Fruit fly (Drosophila melanogaster) whole organism, wandering third instar larva: ENCODE results near the gene vnd.

ENCODE experiments used
- Abd-B ChIP-seq: fragments of >200 bp; optimal IDR thresholded peaks from 2 replicates; lab custom pipeline; 2017; ENCODE audit warnings: missing biosample characterization, missing genetic modification characterization
- CG32264 ChIP-seq: fragments of 200-800 bp; sonication (Bioruptor generic); optimal IDR thresholded peaks from 2 replicates; lab custom pipeline; 2016; ENCODE audit warnings: missing biosample characterization, missing genetic modification characterization
- CG9705 ChIP-seq: fragments of 200-800 bp; sonication (Bioruptor generic); optimal IDR thresholded peaks from 2 replicates; lab custom pipeline; 2018; ENCODE audit warnings: missing biosample characterization, mild to moderate bottlenecking, missing genetic modification characterization
- CrebA ChIP-seq: fragments of 200-800 bp; sonication (Bioruptor generic); optimal IDR thresholded peaks from 2 replicates; lab custom pipeline; 2016; ENCODE audit warnings: missing biosample characterization, mild to moderate bottlenecking, missing genetic modification characterization, borderline replicate concordance
- Dfd ChIP-seq: fragments of >200 bp; optimal IDR thresholded peaks from 2 replicates; lab custom pipeline; 2017; ENCODE audit warnings: missing biosample characterization, missing genetic modification characterization
- Dif ChIP-seq: fragments of 200-275, 200-300 bp; sonication (Bioruptor generic); optimal IDR thresholded peaks from 2 replicates; lab custom pipeline; 2018; ENCODE audit warnings: missing biosample characterization, missing genetic modification characterization; ENCODE audit not compliant: partially characterized antibody
- GATAd ChIP-seq: sonication (Bioruptor generic); optimal IDR thresholded peaks from 2 replicates; lab custom pipeline; 2016; ENCODE audit warnings: missing biosample characterization, missing genetic modification characterization
- HLH106 ChIP-seq: fragments of 200-800 bp; optimal IDR thresholded peaks from 3 replicates; lab custom pipeline; 2019; ENCODE audit warnings: missing biosample characterization, mild to moderate bottlenecking, missing genetic modification characterization, moderate library complexity
- Hnf4 ChIP-seq: fragments of 200-800 bp; sonication (Bioruptor generic); optimal IDR thresholded peaks from 2 replicates; lab custom pipeline; 2016; ENCODE audit warnings: missing biosample characterization, mild to moderate bottlenecking, missing genetic modification characterization
- Hr78 ChIP-seq: fragments of >200 bp; optimal IDR thresholded peaks from 2 replicates; lab custom pipeline; 2017; ENCODE audit warnings: missing biosample characterization, missing genetic modification characterization
- Hr83 ChIP-seq: fragments of 200-300 bp; sonication (Bioruptor generic); optimal IDR thresholded peaks from 2 replicates; lab custom pipeline; 2016; ENCODE audit warnings: missing biosample characterization, mild to moderate bottlenecking, missing genetic modification characterization, moderate library complexity; ENCODE audit not compliant: poor library complexity, severe bottlenecking
- Jra ChIP-seq: sonication (Bioruptor generic); optimal IDR thresholded peaks from 2 replicates; lab custom pipeline; 2016; ENCODE audit warnings: missing biosample characterization, missing genetic modification characterization
- Mio ChIP-seq: sonication (Bioruptor generic); optimal IDR thresholded peaks from 2 replicates; lab custom pipeline; 2016; ENCODE audit warnings: missing biosample characterization, missing genetic modification characterization
- Myc ChIP-seq: fragments of >200 bp; optimal IDR thresholded peaks from 2 replicates; lab custom pipeline; 2017
- N ChIP-seq: fragments of >200 bp; optimal IDR thresholded peaks from 2 replicates; lab custom pipeline; 2018; ENCODE audit warnings: missing biosample characterization, missing external identifiers, missing genetic modification characterization
- OdsH ChIP-seq: fragments of 200-800 bp; sonication (Bioruptor generic); optimal IDR thresholded peaks from 2 replicates; lab custom pipeline; 2016; ENCODE audit warnings: missing biosample characterization, mild to moderate bottlenecking, missing genetic modification characterization
- Rel ChIP-seq, 2 experiments: fragments of 200-800 bp; sonication (Bioruptor generic) in 1 of 2; optimal IDR thresholded peaks; 2 replicates in 1 of 2; 3 replicates in 1 of 2; lab custom pipeline; 2016 to 2019; ENCODE audit warnings: mild to moderate bottlenecking in 2 of 2, missing biosample characterization in 2 of 2, missing genetic modification characterization in 2 of 2, moderate library complexity in 1 of 2
- Sp1 ChIP-seq: fragments of 200-800 bp; sonication (Bioruptor generic); optimal IDR thresholded peaks from 3 replicates; lab custom pipeline; 2019; ENCODE audit warnings: missing biosample characterization, mild to moderate bottlenecking, missing genetic modification characterization, moderate library complexity
- Vsx2 ChIP-seq: fragments of 200-300, 225-300 bp; sonication (Bioruptor generic); optimal IDR thresholded peaks from 2 replicates; lab custom pipeline; 2018; ENCODE audit warnings: missing biosample characterization, missing genetic modification characterization; ENCODE audit not compliant: partially characterized antibody
- br ChIP-seq: fragments of 200-800 bp; sonication (Bioruptor generic); optimal IDR thresholded peaks from 2 replicates; lab custom pipeline; 2016; ENCODE audit warnings: missing biosample characterization, missing genetic modification characterization
- brk ChIP-seq: fragments of 200-800 bp; sonication (Bioruptor generic); optimal IDR thresholded peaks from 2 replicates; lab custom pipeline; 2016; ENCODE audit warnings: missing biosample characterization, mild to moderate bottlenecking, missing genetic modification characterization
- dl ChIP-seq, 2 experiments: fragments of 175-275, 200-275 bp in 1 of 2; fragments of 200-275 bp in 1 of 2; sonication (Bioruptor generic); optimal IDR thresholded peaks; lab custom pipeline; 2018; ENCODE audit warnings: mild to moderate bottlenecking in 2 of 2, missing biosample characterization in 2 of 2, missing genetic modification characterization in 2 of 2, moderate library complexity in 2 of 2; ENCODE audit not compliant: partially characterized antibody in 2 of 2, insufficient read depth in 1 of 2
- dmrt93B ChIP-seq: fragments of 200-800 bp; sonication (Bioruptor generic); optimal IDR thresholded peaks from 2 replicates; lab custom pipeline; 2018; ENCODE audit warnings: missing biosample characterization, mild to moderate bottlenecking, missing genetic modification characterization
- dsf ChIP-seq: sonication (Bioruptor generic); optimal IDR thresholded peaks from 2 replicates; lab custom pipeline; 2016; ENCODE audit warnings: missing biosample characterization, missing genetic modification characterization, borderline replicate concordance
- ey ChIP-seq: fragments of 200-800 bp; sonication (Bioruptor generic); optimal IDR thresholded peaks from 2 replicates; lab custom pipeline; 2016; ENCODE audit warnings: missing biosample characterization, missing genetic modification characterization
- foxo ChIP-seq, 2 experiments: fragments of 200-800 bp; sonication (Bioruptor generic); optimal IDR thresholded peaks; 2 replicates in 1 of 2; 3 replicates in 1 of 2; lab custom pipeline; 2016 to 2017; ENCODE audit warnings: missing biosample characterization in 2 of 2, missing genetic modification characterization in 2 of 2
- fru ChIP-seq: fragments of 200-800 bp; sonication (Bioruptor generic); optimal IDR thresholded peaks from 3 replicates; lab custom pipeline; 2016; ENCODE audit warnings: missing biosample characterization, mild to moderate bottlenecking, missing genetic modification characterization
- h ChIP-seq: fragments of 200-800 bp; sonication (Bioruptor generic); optimal IDR thresholded peaks from 3 replicates; lab custom pipeline; 2016; ENCODE audit warnings: missing biosample characterization, mild to moderate bottlenecking, missing genetic modification characterization
- jim ChIP-seq: fragments of 175-275, 200-325 bp; sonication (Bioruptor generic); optimal IDR thresholded peaks from 2 replicates; lab custom pipeline; 2016; ENCODE audit warnings: missing biosample characterization, mild to moderate bottlenecking, missing genetic modification characterization
- lola ChIP-seq: fragments of >200 bp; optimal IDR thresholded peaks from 2 replicates; lab custom pipeline; 2017; ENCODE audit warnings: missing biosample characterization, missing genetic modification characterization
- pan ChIP-seq: fragments of >200 bp; optimal IDR thresholded peaks from 2 replicates; lab custom pipeline; 2017
- psq ChIP-seq: fragments of 200-800 bp; sonication (Bioruptor generic); optimal IDR thresholded peaks from 3 replicates; lab custom pipeline; 2017; ENCODE audit warnings: missing biosample characterization, mild to moderate bottlenecking, missing genetic modification characterization, moderate library complexity
- rgr ChIP-seq: fragments of 200-800 bp; sonication (Bioruptor generic); optimal IDR thresholded peaks from 3 replicates; lab custom pipeline; 2016; ENCODE audit warnings: missing biosample characterization, mild to moderate bottlenecking, missing genetic modification characterization
- sage ChIP-seq: fragments of 200-800 bp; sonication (Bioruptor generic); optimal IDR thresholded peaks from 2 replicates; lab custom pipeline; 2016; ENCODE audit warnings: missing biosample characterization, mild to moderate bottlenecking, missing genetic modification characterization
- sv ChIP-seq: fragments of 200-800 bp; sonication (Bioruptor generic); optimal IDR thresholded peaks from 3 replicates; lab custom pipeline; 2016; ENCODE audit warnings: missing biosample characterization, missing genetic modification characterization
- tai ChIP-seq: sonication (Bioruptor generic); optimal IDR thresholded peaks from 2 replicates; lab custom pipeline; 2016; ENCODE audit warnings: missing biosample characterization, missing genetic modification characterization
- usp ChIP-seq: fragments of >200 bp; optimal IDR thresholded peaks from 2 replicates; lab custom pipeline; 2017; ENCODE audit warnings: missing biosample characterization, missing genetic modification characterization
- woc ChIP-seq: sonication (Bioruptor generic); optimal IDR thresholded peaks from 2 replicates; lab custom pipeline; 2016; ENCODE audit warnings: missing biosample characterization, mild to moderate bottlenecking, missing genetic modification characterization

Gene vnd

DNA sequence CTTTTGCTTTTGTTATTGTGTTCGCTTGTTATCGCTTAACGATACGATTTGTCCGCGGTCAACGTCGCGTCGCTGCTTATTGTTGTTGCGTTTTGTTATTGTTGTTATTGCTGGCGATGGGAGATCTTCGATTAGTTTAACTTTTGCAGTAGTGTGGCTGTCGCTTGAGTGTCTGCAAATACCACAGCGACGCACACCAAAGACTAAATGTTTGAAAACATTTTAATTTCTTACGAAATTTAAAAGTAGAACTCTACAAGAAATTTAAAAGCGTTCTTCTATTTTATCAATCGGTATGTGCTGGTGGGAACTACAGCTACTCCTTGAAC, 38.1 kb downstream of the vnd start, which contains the start of gene spdi:
Gene spdi (minus strand): TSS at position 94 of the 329 bp plus-strand sequence.
- TF ChIP-seq Rel (GFP tag; optimal IDR thresholded peaks at IDR 0.05; lab: Kevin White, UChicago), result no peak
- TF ChIP-seq Rel (tag; optimal IDR thresholded peaks at IDR 0.05; lab: Kevin White, UChicago), result peak; percentile 23
- TF ChIP-seq sage (GFP tag; lab: Kevin White, UChicago), result no peak
- TF ChIP-seq Myc (lab: Kevin White, UChicago), result peak; percentile 7
- TF ChIP-seq brk (GFP tag; lab: Kevin White, UChicago), result no peak
- TF ChIP-seq, all 38 proteins: peak for 2

DNA sequence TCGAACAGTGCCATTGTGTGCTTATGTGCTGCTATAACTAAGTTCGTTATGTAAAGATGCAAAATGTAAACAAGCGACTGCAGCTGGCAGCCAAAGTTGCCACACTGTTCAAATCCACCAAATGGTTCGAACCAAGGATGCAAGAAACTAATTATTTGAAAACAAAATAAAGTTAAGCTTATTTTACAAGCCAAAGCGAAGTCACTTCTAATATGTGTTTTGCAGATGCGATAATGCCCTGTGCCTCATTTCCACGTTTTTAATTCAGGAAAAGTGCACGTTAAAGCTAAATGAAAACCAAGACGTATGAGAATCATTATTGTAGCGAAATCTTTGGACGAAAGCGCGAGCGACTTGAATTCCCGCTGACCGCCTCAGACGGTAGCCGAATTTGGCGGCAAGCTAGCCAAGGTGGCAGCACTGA, 39.2 kb downstream of the vnd start, which contains the start of the genes CG13365 and Vsp37A:
Gene CG13365 (minus strand): TSS at position 84 of the 424 bp plus-strand sequence.
Gene Vsp37A (plus strand): TSS at position 399 of the 424 bp plus-strand sequence.
- TF ChIP-seq Hnf4 (GFP tag; lab: Kevin White, UChicago), result no peak
- peak; percentile 62 for TF ChIP-seq Jra (GFP tag; lab: Kevin White, UChicago)
- no peak for TF ChIP-seq pan (lab: Kevin White, UChicago)
- TF ChIP-seq jim (GFP tag; lab: Kevin White, UChicago), result no peak
- no peak for TF ChIP-seq dmrt93B (GFP tag; lab: Kevin White, UChicago)
- TF ChIP-seq Abd-B, result no peak
- no peak for TF ChIP-seq Hr78 (GFP tag; lab: Kevin White, UChicago)
- no peak for TF ChIP-seq rgr (GFP tag; lab: Kevin White, UChicago)
- no peak for TF ChIP-seq Dif
- peak; percentile 58 for TF ChIP-seq Sp1 (GFP tag; lab: Kevin White, UChicago)
- no peak for TF ChIP-seq Vsx2 (GFP tag; lab: Kevin White, UChicago)
- TF ChIP-seq usp (GFP tag; lab: Kevin White, UChicago), result no peak
- TF ChIP-seq fru (GFP tag; lab: Kevin White, UChicago), result peak; percentile 43
- TF ChIP-seq tai (GFP tag; lab: Kevin White, UChicago), result no peak
- peak; percentile 3 for TF ChIP-seq dsf (GFP tag; lab: Kevin White, UChicago)
- no peak for TF ChIP-seq OdsH (GFP tag; lab: Kevin White, UChicago)
- TF ChIP-seq h (GFP tag; lab: Kevin White, UChicago), result peak; percentile 51
- no peak for TF ChIP-seq lola (GFP tag; lab: Kevin White, UChicago)
- peak; percentile 46 for TF ChIP-seq CG9705 (GFP tag; lab: Kevin White, UChicago)
- TF ChIP-seq Dfd (GFP tag; lab: Kevin White, UChicago), result no peak
- TF ChIP-seq Hr83, result peak; percentile 26
- peak in 1 of 2 experiments; percentile 42 for TF ChIP-seq foxo (GFP tag; optimal IDR thresholded peaks at IDR 0.05; lab: Kevin White, UChicago)
- TF ChIP-seq N (GFP tag; lab: Kevin White, UChicago), result no peak
- TF ChIP-seq GATAd (GFP tag; lab: Kevin White, UChicago), result peak; percentile 68
- TF ChIP-seq psq (GFP tag; lab: Kevin White, UChicago), result peak; percentile 15
- peak; percentile 41 for TF ChIP-seq ey (GFP tag; lab: Kevin White, UChicago)
- no peak for TF ChIP-seq CG32264
- TF ChIP-seq Myc (lab: Kevin White, UChicago), result peak; percentile 98
- TF ChIP-seq Mio (GFP tag; lab: Kevin White, UChicago), result no peak
- TF ChIP-seq br (GFP tag; lab: Kevin White, UChicago), result peak; percentile 42
- peak; percentile 60 for TF ChIP-seq HLH106
- TF ChIP-seq CrebA, result no peak
- TF ChIP-seq Rel (GFP tag; optimal IDR thresholded peaks at IDR 0.05; lab: Kevin White, UChicago), result no peak
- peak; percentile 5 for TF ChIP-seq Rel (tag; optimal IDR thresholded peaks at IDR 0.05; lab: Kevin White, UChicago)
- TF ChIP-seq dl (GFP tag; optimal IDR thresholded peaks at IDR 0.05; lab: Kevin White, UChicago; ENCODE audit: insufficient read depth in 1 of 2, partially characterized antibody in 2 of 2), result no peak
- peak; percentile 33 for TF ChIP-seq sv (GFP tag; lab: Kevin White, UChicago)
- no peak for TF ChIP-seq brk (GFP tag; lab: Kevin White, UChicago)
- peak; percentile 84 for TF ChIP-seq woc (GFP tag; lab: Kevin White, UChicago)
- TF ChIP-seq sage (GFP tag; lab: Kevin White, UChicago), result no peak
